Fruit fly (Drosophila melanogaster): ENCODE measurements around the gene CG6083.
A peak's percentile ranks its signal among the peaks of the same experiment; 100 is the strongest.

Gene CG6083

dm6 chr3L:11634551-11634950 is 8.6 kb upstream of the CG6083 start:
- TF ChIP-seq EcR (GFP tag; optimal IDR thresholded peaks at IDR 0.05) (no peak), Snoo (tag; optimal IDR thresholded peaks at IDR 0.05) (no peak), Pif1B (GFP tag; optimal IDR thresholded peaks at IDR 0.05) (peak; percentile 56), CG8301 (tag; optimal IDR thresholded peaks at IDR 0.05) (peak; percentile 66), D1 (tag; optimal IDR thresholded peaks at IDR 0.05) (no peak), CG34367 (tag; optimal IDR thresholded peaks at IDR 0.05) (peak; percentile 73), CG8159 (tag; optimal IDR thresholded peaks at IDR 0.05) (peak; percentile 50), CG17806 (tag; optimal IDR thresholded peaks at IDR 0.05) (peak; percentile 48), CG15710 (tag; optimal IDR thresholded peaks at IDR 0.05) (peak; percentile 64), CG13204 (GFP tag; optimal IDR thresholded peaks at IDR 0.05) (peak; percentile 71), rn (GFP tag; IDR thresholded peaks at IDR 0.05) (no peak), CG4496 (GFP tag; IDR thresholded peaks at IDR 0.05) (peak; percentile 83), gl (tag; optimal IDR thresholded peaks at IDR 0.05) (peak; percentile 69), fd96Ca (GFP tag; IDR thresholded peaks at IDR 0.05) (no peak; the same call in 1 of the 3 replicates), CG9948 (tag; optimal IDR thresholded peaks at IDR 0.05) (peak; percentile 24), Pif1A (GFP tag; optimal IDR thresholded peaks at IDR 0.05) (peak; percentile 44), CG32121 (GFP tag; IDR thresholded peaks at IDR 0.05) (peak; percentile 58), CG14655 (GFP tag; optimal IDR thresholded peaks at IDR 0.05) (peak; percentile 80), CG10348 (GFP tag; IDR thresholded peaks at IDR 0.05) (no peak), CG12605 (GFP tag; IDR thresholded peaks at IDR 0.05) (peak; percentile 94), Ets98B (GFP tag; IDR thresholded peaks at IDR 0.05) (peak; percentile 54)

dm6 chr3L:11631092-11631491 is 5.2 kb upstream of the CG6083 start, which contains the start of gene CG32091:
Gene CG32091, plus strand, starts transcription at chr3L:11631392.
- TF ChIP-seq Ets98B (GFP tag; IDR thresholded peaks at IDR 0.05) (no peak), CG14655 (GFP tag; optimal IDR thresholded peaks at IDR 0.05) (no peak), Pif1B (GFP tag; optimal IDR thresholded peaks at IDR 0.05) (no peak), rn (GFP tag; IDR thresholded peaks at IDR 0.05) (no peak), CG13204 (GFP tag; optimal IDR thresholded peaks at IDR 0.05) (no peak), CG15710 (tag; optimal IDR thresholded peaks at IDR 0.05) (no peak)

DNA sequence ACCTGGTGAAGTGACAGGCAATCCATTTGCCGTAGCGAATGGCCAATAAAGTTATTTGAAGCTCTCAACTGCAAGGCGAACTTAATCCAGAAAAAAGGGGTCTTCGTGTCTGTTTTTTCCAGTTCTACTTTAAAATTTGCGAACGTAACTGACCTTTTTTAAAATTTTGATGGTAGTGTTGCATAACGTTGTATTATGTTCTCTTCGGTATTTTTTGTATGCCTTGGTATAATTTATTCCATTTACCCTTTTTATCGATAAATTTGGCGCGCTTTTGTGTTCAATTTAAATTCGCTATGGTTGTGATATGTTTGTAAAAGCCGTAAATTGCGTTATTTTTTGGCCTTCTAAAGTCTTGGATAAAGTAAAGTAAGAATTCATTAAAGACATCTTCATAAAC is 4.8 kb upstream of the CG6083 start:
- TF ChIP-seq CG8159 (tag; optimal IDR thresholded peaks at IDR 0.05) (no peak), CG4496 (GFP tag; IDR thresholded peaks at IDR 0.05) (no peak), Ets98B (GFP tag; IDR thresholded peaks at IDR 0.05) (no peak), CG9948 (tag; optimal IDR thresholded peaks at IDR 0.05) (no peak), CG8301 (tag; optimal IDR thresholded peaks at IDR 0.05) (no peak), CG15710 (tag; optimal IDR thresholded peaks at IDR 0.05) (no peak), D1 (tag; optimal IDR thresholded peaks at IDR 0.05) (no peak), CG34367 (tag; optimal IDR thresholded peaks at IDR 0.05) (no peak), CG32121 (GFP tag; IDR thresholded peaks at IDR 0.05) (no peak), gl (tag; optimal IDR thresholded peaks at IDR 0.05) (no peak)

DNA sequence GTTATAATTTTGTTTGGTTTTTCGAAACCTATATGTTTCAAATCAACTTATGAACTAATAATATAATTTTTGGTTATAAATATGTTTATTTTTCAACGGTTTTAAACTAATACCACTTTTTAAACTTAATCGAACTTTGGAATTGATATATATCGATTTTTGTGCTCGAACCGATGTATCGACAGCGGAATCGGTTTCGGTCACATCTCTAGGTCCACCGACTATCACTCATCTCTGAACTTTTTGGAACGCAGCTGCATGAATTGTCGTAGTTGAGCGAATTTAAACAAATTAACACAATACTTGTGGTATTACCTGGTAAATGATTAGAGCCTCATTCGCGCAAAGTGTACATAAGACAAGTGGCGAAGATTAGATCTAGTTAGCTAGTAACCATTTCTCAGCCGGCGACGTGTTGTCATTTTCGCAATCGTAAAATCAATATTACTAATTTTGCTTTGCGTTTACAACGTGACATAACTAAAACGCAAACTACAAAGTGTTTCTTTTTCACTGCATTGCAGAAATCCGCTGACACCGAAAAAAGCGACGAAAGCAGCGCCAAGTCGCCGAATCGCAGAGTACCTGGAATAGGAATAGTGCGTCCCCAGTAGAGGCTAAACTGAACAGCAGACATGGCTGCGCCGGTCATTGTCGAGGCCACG is 2.0 kb upstream of the CG6083 start, which contains the start of gene Apt1:
Apt1 (plus strand) TSS at position 219 of the 665 bp plus-strand sequence.
- TF ChIP-seq Ets98B (GFP tag; IDR thresholded peaks at IDR 0.05) (no peak), CG4496 (GFP tag; IDR thresholded peaks at IDR 0.05) (peak; percentile 52; the same call in 2 of the 3 replicates), Snoo (tag; optimal IDR thresholded peaks at IDR 0.05) (no peak), Pif1A (GFP tag; optimal IDR thresholded peaks at IDR 0.05) (no peak), CG8159 (tag; optimal IDR thresholded peaks at IDR 0.05) (no peak)

DNA sequence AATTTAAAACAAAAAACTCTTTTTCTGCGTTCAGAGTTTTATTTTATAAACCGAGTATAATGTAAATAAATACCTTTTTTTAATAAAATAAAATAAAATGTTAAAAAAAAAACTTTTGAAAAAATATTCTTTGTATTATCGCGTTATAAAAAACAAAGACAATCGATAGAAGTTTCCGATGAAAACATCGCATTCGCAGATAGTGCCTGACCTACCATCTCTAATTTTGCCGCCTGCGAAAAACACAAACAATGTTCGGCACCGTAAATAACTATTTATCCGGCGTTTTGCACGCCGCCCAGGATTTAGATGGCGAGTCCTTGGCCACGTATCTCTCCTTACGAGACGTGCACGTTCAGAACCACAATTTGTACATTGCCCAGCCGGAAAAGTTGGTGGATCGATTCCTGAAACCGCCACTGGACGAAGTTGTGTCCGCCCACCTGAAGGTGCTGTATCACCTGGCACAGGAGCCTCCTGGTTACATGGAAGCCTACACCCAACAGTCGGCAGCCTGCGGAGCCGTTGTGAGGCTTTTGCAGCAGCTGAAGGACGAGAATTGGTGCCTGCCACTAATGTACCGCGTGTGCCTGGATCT is 403 bp upstream of the CG6083 start, which contains the start of gene PCID2:
PCID2 (plus strand) TSS at position 213 of the 598 bp plus-strand sequence.
- TF ChIP-seq CG32121 (GFP tag; IDR thresholded peaks at IDR 0.05) (no peak), Ets98B (GFP tag; IDR thresholded peaks at IDR 0.05) (no peak), CG14655 (GFP tag; optimal IDR thresholded peaks at IDR 0.05) (no peak), CG8301 (tag; optimal IDR thresholded peaks at IDR 0.05) (no peak), CG15710 (tag; optimal IDR thresholded peaks at IDR 0.05) (no peak), D1 (tag; optimal IDR thresholded peaks at IDR 0.05) (no peak), CG13204 (GFP tag; optimal IDR thresholded peaks at IDR 0.05) (no peak)

DNA sequence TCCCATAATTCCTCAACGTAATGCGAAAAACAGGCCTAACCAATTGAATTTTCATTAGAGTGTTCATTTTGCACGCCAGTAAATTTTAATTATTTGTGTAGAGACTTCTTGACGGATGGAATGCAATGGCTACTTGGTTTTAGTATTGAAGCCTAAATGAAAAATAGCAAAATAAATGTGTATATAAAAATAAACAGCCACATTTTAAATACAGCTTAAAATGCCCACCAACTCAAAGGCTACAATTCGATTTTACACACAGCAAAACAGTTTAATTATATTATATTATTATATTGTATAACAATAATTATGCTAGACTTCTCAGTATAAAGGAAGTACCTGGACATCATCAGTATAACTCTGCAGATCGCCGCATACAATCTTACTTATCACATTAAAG is 1.6 kb downstream of the CG6083 start, which contains the start of gene Akr1B:
Akr1B (minus strand) TSS at position 101 of the 400 bp plus-strand sequence.
- TF ChIP-seq CG9948 (tag; optimal IDR thresholded peaks at IDR 0.05) = no peak
- no peak for TF ChIP-seq gl (tag; optimal IDR thresholded peaks at IDR 0.05)
- TF ChIP-seq CG14655 (GFP tag; optimal IDR thresholded peaks at IDR 0.05) = no peak
- TF ChIP-seq CG8159 (tag; optimal IDR thresholded peaks at IDR 0.05) = no peak
- no peak for TF ChIP-seq fd96Ca (GFP tag; IDR thresholded peaks at IDR 0.05)
- TF ChIP-seq CG13204 (GFP tag; optimal IDR thresholded peaks at IDR 0.05) = no peak
- no peak for TF ChIP-seq CG32121 (GFP tag; IDR thresholded peaks at IDR 0.05)
- no peak for TF ChIP-seq Pif1A (GFP tag; optimal IDR thresholded peaks at IDR 0.05)
- no peak for TF ChIP-seq EcR (GFP tag; optimal IDR thresholded peaks at IDR 0.05)
- TF ChIP-seq CG12605 (GFP tag; IDR thresholded peaks at IDR 0.05) = no peak
- no peak for TF ChIP-seq CG8301 (tag; optimal IDR thresholded peaks at IDR 0.05)
- no peak for TF ChIP-seq CG17806 (tag; optimal IDR thresholded peaks at IDR 0.05)
- TF ChIP-seq CG4496 (GFP tag; IDR thresholded peaks at IDR 0.05) = no peak

Measured in whole organism, pupa.